Worm (Caenorhabditis elegans) whole organism, mixed stage, embryonic: ENCODE data around the gene ubh-2.

Experiments used
- ceh-39 ChIP-seq: fragments of 150-350 bp; optimal IDR thresholded peaks from 2 replicates; lab custom pipeline; 2014; ENCODE audit warnings: missing biosample characterization, missing genetic modification characterization
- sem-2 ChIP-seq: fragments of 200-800 bp; sonication (Bioruptor generic); optimal IDR thresholded peaks from 2 replicates; lab custom pipeline; 2018; ENCODE audit warnings: mild to moderate bottlenecking, missing genetic modification characterization, missing compliant biosample characterization
- unc-39 ChIP-seq: fragments of 150-350 bp; optimal IDR thresholded peaks from 2 replicates; lab custom pipeline; 2014; ENCODE audit warnings: missing biosample characterization, missing genetic modification characterization

ce11 chrV:6522879-6523497, 13.4 kb upstream of the ubh-2 start:
- no peak for TF ChIP-seq sem-2 (GFP tag; lab: Kevin White, UChicago)
- no peak for TF ChIP-seq unc-39 (tag; lab: Kevin White, UChicago)
- no peak for TF ChIP-seq ceh-39 (tag; lab: Kevin White, UChicago)
